Fruit fly (Drosophila melanogaster) whole organism, embryonic: ENCODE measurements around the gene CG43179.
A peak's percentile ranks its signal among the peaks of the same experiment; 100 is the strongest.

Experiments
- BtbVII ChIP-seq: fragments of 200-800 bp; sonication (Bioruptor generic); optimal IDR thresholded peaks from 3 replicates; lab custom pipeline; 2017; ENCODE audit warnings: missing biosample characterization, mild to moderate bottlenecking, missing genetic modification characterization
- CG10321 ChIP-seq: fragments of 200-800 bp; sonication (Bioruptor generic); IDR thresholded peaks from 2 replicates; pipeline ENCODE4 v1.3.6; 2022; ENCODE audit warnings: missing biosample characterization, missing genetic modification characterization
- CG10654 ChIP-seq: fragments of 200-800 bp; sonication (Bioruptor generic); optimal IDR thresholded peaks from 2 replicates; lab custom pipeline; 2016; ENCODE audit warnings: missing biosample characterization, missing genetic modification characterization
- CG12104 ChIP-seq: fragments of 200-800 bp; sonication (Bioruptor generic); optimal IDR thresholded peaks from 3 replicates; lab custom pipeline; 2016; ENCODE audit warnings: missing biosample characterization, missing genetic modification characterization
- CG12299 ChIP-seq: fragments of 200-800 bp; sonication (Bioruptor generic); optimal IDR thresholded peaks from 2 replicates; lab custom pipeline; 2018; ENCODE audit warnings: missing biosample characterization, mild to moderate bottlenecking, missing genetic modification characterization
- CG12744 ChIP-seq: fragments of 200-800 bp; sonication (Bioruptor generic); optimal IDR thresholded peaks from 2 replicates; lab custom pipeline; 2016; ENCODE audit warnings: missing biosample characterization, missing genetic modification characterization
- CG15073 ChIP-seq: fragments of 200-800 bp; sonication (Bioruptor generic); optimal IDR thresholded peaks from 2 replicates; lab custom pipeline; 2016; ENCODE audit warnings: missing biosample characterization, missing genetic modification characterization
- CG15269 ChIP-seq: fragments of 200-800 bp; sonication (Bioruptor generic); optimal IDR thresholded peaks from 2 replicates; lab custom pipeline; 2018; ENCODE audit warnings: missing biosample characterization, mild to moderate bottlenecking, missing genetic modification characterization, moderate library complexity
- CG1647 ChIP-seq: fragments of 200-800 bp; sonication (Bioruptor generic); optimal IDR thresholded peaks from 3 replicates; lab custom pipeline; 2016; ENCODE audit warnings: missing biosample characterization, missing genetic modification characterization
- CG17328 ChIP-seq: fragments of 200-800 bp; sonication (Bioruptor generic); IDR thresholded peaks from 2 replicates; pipeline ENCODE4 v1.3.6; 2022; ENCODE audit warnings: missing biosample characterization, missing genetic modification characterization
- CG17568 ChIP-seq: fragments of 200-800 bp; sonication (Bioruptor generic); optimal IDR thresholded peaks from 2 replicates; lab custom pipeline; 2018; ENCODE audit warnings: missing biosample characterization, mild to moderate bottlenecking, missing genetic modification characterization, moderate library complexity
- CG18262 ChIP-seq: fragments of 200-800 bp; optimal IDR thresholded peaks from 3 replicates; lab custom pipeline; 2019; ENCODE audit warnings: missing biosample characterization, mild to moderate bottlenecking, missing genetic modification characterization, moderate library complexity
- CG2202 ChIP-seq: fragments of 200-800 bp; sonication (Bioruptor generic); optimal IDR thresholded peaks from 2 replicates; lab custom pipeline; 2018; ENCODE audit warnings: missing biosample characterization, mild to moderate bottlenecking, missing genetic modification characterization
- CG2712 ChIP-seq: fragments of 200-800 bp; optimal IDR thresholded peaks from 3 replicates; lab custom pipeline; 2019; ENCODE audit warnings: missing biosample characterization, mild to moderate bottlenecking, missing genetic modification characterization, moderate library complexity
- CG3065 ChIP-seq: fragments of 200-800 bp; sonication (Bioruptor generic); optimal IDR thresholded peaks from 2 replicates; lab custom pipeline; 2016; ENCODE audit warnings: missing biosample characterization, missing genetic modification characterization
- CG34224 ChIP-seq: fragments of 200-800 bp; sonication (Bioruptor generic); IDR thresholded peaks from 3 replicates; pipeline ENCODE4 v1.3.6; 2022; ENCODE audit warnings: missing biosample characterization, missing genetic modification characterization; ENCODE audit not compliant: partially characterized antibody
- CG6813 ChIP-seq: fragments of 200-800 bp; sonication (Bioruptor generic); optimal IDR thresholded peaks from 2 replicates; lab custom pipeline; 2017; ENCODE audit warnings: missing biosample characterization, missing genetic modification characterization, mild to moderate bottlenecking, moderate library complexity, missing genetic modification reagents
- CG6854 ChIP-seq: fragments of 200-800 bp; sonication (Bioruptor generic); optimal IDR thresholded peaks from 3 replicates; lab custom pipeline; 2017; ENCODE audit warnings: missing biosample characterization, mild to moderate bottlenecking, missing genetic modification characterization
- CG9727 ChIP-seq: fragments of 200-800 bp; sonication (Bioruptor generic); optimal IDR thresholded peaks from 3 replicates; lab custom pipeline; 2017; ENCODE audit warnings: missing biosample characterization, mild to moderate bottlenecking, missing genetic modification characterization
- CTCF ChIP-seq: fragments of 200-800 bp; sonication (Bioruptor generic); optimal IDR thresholded peaks from 2 replicates; lab custom pipeline; 2017; ENCODE audit warnings: missing biosample characterization, mild to moderate bottlenecking, missing genetic modification characterization, moderate library complexity
- Gsc ChIP-seq: fragments of 200-800 bp; sonication (Bioruptor generic); IDR thresholded peaks from 2 replicates; pipeline ENCODE4 v1.3.6; 2022; ENCODE audit warnings: missing biosample characterization, missing genetic modification characterization
- Hmx ChIP-seq: fragments of 200-800 bp; sonication (Bioruptor generic); optimal IDR thresholded peaks from 2 replicates; lab custom pipeline; 2016; ENCODE audit warnings: missing biosample characterization, missing genetic modification characterization
- MESR4 ChIP-seq: fragments of 200-800 bp; sonication (Bioruptor generic); optimal IDR thresholded peaks from 2 replicates; lab custom pipeline; 2018; ENCODE audit warnings: missing biosample characterization, mild to moderate bottlenecking, missing genetic modification characterization, moderate library complexity
- PHDP ChIP-seq: fragments of 200-800 bp; sonication (Bioruptor generic); optimal IDR thresholded peaks from 3 replicates; lab custom pipeline; 2018; ENCODE audit warnings: missing biosample characterization, mild to moderate bottlenecking, missing genetic modification characterization, moderate library complexity
- Sin3A ChIP-seq: fragments of >200 bp; optimal IDR thresholded peaks from 2 replicates; lab custom pipeline; 2018
- Xrp1 ChIP-seq: fragments of 200-800 bp; sonication (Bioruptor generic); IDR thresholded peaks from 2 replicates; pipeline ENCODE4 v1.3.6; 2022; ENCODE audit warnings: missing biosample characterization, missing genetic modification characterization
- abd-A ChIP-seq: fragments of 200-800 bp; sonication (Bioruptor generic); optimal IDR thresholded peaks from 3 replicates; lab custom pipeline; 2019; ENCODE audit warnings: missing biosample characterization, mild to moderate bottlenecking, missing genetic modification characterization, moderate library complexity
- cad ChIP-seq: fragments of >200 bp; optimal IDR thresholded peaks from 2 replicates; lab custom pipeline; 2017; ENCODE audit warnings: missing biosample characterization, missing genetic modification characterization
- dan ChIP-seq: fragments of 200-800 bp; sonication (Bioruptor generic); IDR thresholded peaks from 2 replicates; pipeline ENCODE4 v1.3.6; 2022; ENCODE audit warnings: missing biosample characterization, missing genetic modification characterization
- dpn ChIP-seq, 2 experiments: fragments of 200-800 bp; sonication (Bioruptor generic); optimal IDR thresholded peaks; 3 replicates each; lab custom pipeline; 2016; ENCODE audit warnings: missing biosample characterization in 2 of 2, missing genetic modification characterization in 2 of 2
- ewg ChIP-seq: fragments of 200-800 bp; sonication (Bioruptor generic); optimal IDR thresholded peaks from 3 replicates; lab custom pipeline; 2017; ENCODE audit warnings: mild to moderate bottlenecking, missing biosample characterization, missing genetic modification reagents, missing genetic modification characterization
- fd102C ChIP-seq: fragments of 200-800 bp; sonication (Bioruptor generic); optimal IDR thresholded peaks from 2 replicates; lab custom pipeline; 2018; ENCODE audit warnings: missing biosample characterization, mild to moderate bottlenecking, missing genetic modification characterization, moderate library complexity
- fd64A ChIP-seq: fragments of 200-800 bp; sonication (Bioruptor generic); optimal IDR thresholded peaks from 3 replicates; lab custom pipeline; 2018; ENCODE audit warnings: missing biosample characterization, mild to moderate bottlenecking, missing genetic modification characterization
- grn ChIP-seq: fragments of 200-800 bp; sonication (Bioruptor generic); optimal IDR thresholded peaks from 3 replicates; lab custom pipeline; 2017; ENCODE audit warnings: missing biosample characterization, missing genetic modification characterization
- h ChIP-seq: fragments of >200 bp; optimal IDR thresholded peaks from 2 replicates; lab custom pipeline; 2017
- hkb ChIP-seq, 2 experiments: fragments of 200-800 bp in 1 of 2; fragments of >200 bp in 1 of 2; sonication (Bioruptor generic) in 1 of 2; IDR thresholded peaks in 1 of 2; optimal IDR thresholded peaks in 1 of 2; 2 replicates each; pipeline versions ENCODE4 v1.3.6 to Lab custom; 2017 to 2022; ENCODE audit warnings: missing biosample characterization in 1 of 2, missing genetic modification characterization in 1 of 2
- ind ChIP-seq: fragments of 200-800 bp; sonication (Bioruptor generic); optimal IDR thresholded peaks from 3 replicates; lab custom pipeline; 2016; ENCODE audit warnings: missing biosample characterization, missing genetic modification characterization
- insv ChIP-seq, 2 experiments: fragments of 200-800 bp; sonication (Bioruptor generic); optimal IDR thresholded peaks; 3 replicates each; lab custom pipeline; 2016 to 2018; ENCODE audit warnings: missing biosample characterization in 2 of 2, missing genetic modification characterization in 2 of 2
- jigr1 ChIP-seq: fragments of 200-800 bp; sonication (Bioruptor generic); IDR thresholded peaks from 3 replicates; pipeline ENCODE4 v1.3.6; 2022; ENCODE audit warnings: missing biosample characterization, missing genetic modification characterization
- jing ChIP-seq: fragments of 200-800 bp; sonication (Bioruptor generic); optimal IDR thresholded peaks from 2 replicates; lab custom pipeline; 2018; ENCODE audit warnings: missing biosample characterization, mild to moderate bottlenecking, missing genetic modification characterization
- jumu ChIP-seq: fragments of 200-800 bp; sonication (Bioruptor generic); optimal IDR thresholded peaks from 3 replicates; lab custom pipeline; 2016; ENCODE audit warnings: missing biosample characterization, missing genetic modification characterization
- oc ChIP-seq: fragments of 200-800 bp; sonication (Bioruptor generic); optimal IDR thresholded peaks from 2 replicates; lab custom pipeline; 2018; ENCODE audit warnings: missing biosample characterization, mild to moderate bottlenecking, missing genetic modification characterization, moderate library complexity
- phol ChIP-seq: fragments of 200-800 bp; sonication (Bioruptor generic); optimal IDR thresholded peaks from 3 replicates; lab custom pipeline; 2018; ENCODE audit warnings: missing biosample characterization, mild to moderate bottlenecking, missing genetic modification characterization, moderate library complexity
- pnt ChIP-seq: fragments of 200-800 bp; sonication (Bioruptor generic); optimal IDR thresholded peaks from 3 replicates; lab custom pipeline; 2016; ENCODE audit warnings: missing biosample characterization, missing genetic modification characterization
- pzg ChIP-seq: fragments of 200-800 bp; sonication (Bioruptor generic); optimal IDR thresholded peaks from 3 replicates; lab custom pipeline; 2018; ENCODE audit warnings: missing biosample characterization, mild to moderate bottlenecking, missing genetic modification characterization, moderate library complexity
- repo ChIP-seq: fragments of 200-800 bp; sonication (Bioruptor generic); optimal IDR thresholded peaks from 2 replicates; lab custom pipeline; 2016; ENCODE audit warnings: missing biosample characterization, missing genetic modification characterization
- sug ChIP-seq: fragments of 200-800 bp; optimal IDR thresholded peaks from 2 replicates; lab custom pipeline; 2019; ENCODE audit warnings: missing biosample characterization, mild to moderate bottlenecking, missing genetic modification characterization, moderate library complexity
- vfl ChIP-seq: fragments of 200-800 bp; sonication (Bioruptor generic); optimal IDR thresholded peaks from 2 replicates; lab custom pipeline; 2016; ENCODE audit warnings: missing biosample characterization, missing genetic modification characterization

The CG43179 gene

DNA sequence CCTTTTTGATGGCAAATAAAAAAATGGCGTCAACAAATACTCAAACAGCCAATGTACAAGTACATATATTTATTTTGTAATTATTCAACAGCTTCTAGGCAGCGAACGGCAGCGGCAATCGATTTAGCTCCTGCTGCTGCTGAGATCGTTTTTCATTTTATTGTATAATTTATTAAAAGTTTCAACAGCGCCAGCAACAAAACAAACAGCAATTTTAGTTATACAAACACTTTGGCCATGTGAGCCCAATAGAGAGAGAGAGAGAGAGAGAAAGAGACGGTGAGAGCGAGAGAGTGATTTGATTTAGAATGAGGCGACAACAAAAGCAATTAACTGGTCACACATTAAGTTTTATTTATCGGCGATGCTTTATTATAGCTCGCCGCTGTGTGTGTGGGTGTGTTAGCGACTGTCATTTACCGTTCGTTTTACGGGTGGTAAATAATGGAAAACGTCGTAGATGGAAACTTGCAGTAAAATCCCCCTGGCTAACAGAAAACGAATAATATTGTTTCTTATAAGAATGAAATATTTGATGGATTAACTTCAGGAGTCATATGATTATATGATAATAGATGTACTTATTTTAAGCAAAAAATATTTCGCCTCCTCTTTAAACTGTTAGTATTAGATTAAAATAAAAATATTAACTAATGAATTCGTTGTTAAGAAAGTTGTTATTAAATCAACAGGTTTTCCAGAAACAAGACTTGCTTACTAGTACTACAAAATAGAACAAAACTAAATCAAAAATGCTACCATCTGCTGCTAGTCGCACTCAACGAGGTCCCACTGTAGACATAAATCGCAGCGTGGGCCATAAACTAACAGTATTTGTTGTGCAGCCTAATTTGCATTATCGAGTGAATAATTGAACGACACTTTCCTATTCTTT, 29.4 kb downstream of the CG43179 start (continued):
- TF ChIP-seq BtbVII (GFP tag; lab: Kevin White, UChicago) (peak; percentile 58), abd-A (tag; lab: Kevin White, UChicago) (peak; percentile 90), CG1647 (no peak), CG18262 (tag; lab: Kevin White, UChicago) (peak; percentile 10), CG17568 (GFP tag; lab: Kevin White, UChicago) (peak; percentile 3), CG15269 (tag; lab: Kevin White, UChicago) (peak; percentile 12), vfl (no peak), Xrp1 (no peak), CG17328 (no peak), CG10654 (GFP tag; lab: Kevin White, UChicago) (no peak), CG12104 (GFP tag; lab: Kevin White, UChicago) (peak; percentile 11), PHDP (peak; percentile 1), CG2712 (peak; percentile 4), CG3065 (GFP tag; lab: Kevin White, UChicago) (no peak), cad (GFP tag; lab: Kevin White, UChicago) (peak; percentile 45), jing (GFP tag; lab: Kevin White, UChicago) (no peak), ind (GFP tag; lab: Kevin White, UChicago) (peak; percentile 23), CG6854 (GFP tag; lab: Kevin White, UChicago) (peak; percentile 13), CG9727 (GFP tag; lab: Kevin White, UChicago) (no peak), phol (tag; lab: Kevin White, UChicago) (peak; percentile 38), CG34224 (no peak)

dm6 chr3R:14286320-14287190, 30.6 kb downstream of the CG43179 start, which contains the start of gene trx:
Gene trx, minus strand, starts transcription at chr3R:14286903.
- TF ChIP-seq Gsc (GFP tag; lab: Robert Waterston, UW) (no peak), CG2202 (tag; lab: Kevin White, UChicago) (peak; percentile 23), repo (GFP tag; lab: Kevin White, UChicago) (peak; percentile 5), jigr1 (GFP tag; lab: Robert Waterston, UW) (no peak), hkb (optimal IDR thresholded peaks at IDR 0.05; lab: Kevin White, UChicago) (peak; percentile 38), hkb (GFP tag; IDR thresholded peaks at IDR 0.05; lab: Robert Waterston, UW) (no peak), MESR4 (GFP tag; lab: Kevin White, UChicago) (peak; percentile 96), sug (tag; lab: Kevin White, UChicago) (no peak), Hmx (no peak), jumu (GFP tag; lab: Kevin White, UChicago) (peak; percentile 29), CG15073 (GFP tag; lab: Kevin White, UChicago) (no peak), CG6813 (GFP tag; lab: Kevin White, UChicago) (peak; percentile 18), pzg (GFP tag; lab: Kevin White, UChicago) (peak; percentile 99), dpn (GFP tag; optimal IDR thresholded peaks at IDR 0.05; lab: Kevin White, UChicago) (peak in 1 of 2 experiments; percentile 1), CG12299 (tag; lab: Kevin White, UChicago) (peak; percentile 3), insv (GFP tag; optimal IDR thresholded peaks at IDR 0.05; lab: Kevin White, UChicago) (peak in 1 of 2 experiments; percentile 50), grn (no peak), fd102C (peak; percentile 29), pnt (GFP tag; lab: Kevin White, UChicago) (peak; percentile 12), dan (GFP tag; lab: Robert Waterston, UW) (no peak), CG12744 (peak; percentile 7), CTCF (GFP tag; lab: Kevin White, UChicago) (peak; percentile 71), CG10654 (GFP tag; lab: Kevin White, UChicago) (no peak), fd64A (GFP tag; lab: Kevin White, UChicago) (no peak), oc (tag; lab: Kevin White, UChicago) (no peak), Sin3A (lab: Kevin White, UChicago) (peak; percentile 80), ewg (GFP tag; lab: Kevin White, UChicago) (peak; percentile 59), h (lab: Kevin White, UChicago) (no peak), abd-A (tag; lab: Kevin White, UChicago) (peak; percentile 90), CG10321 (GFP tag; lab: Robert Waterston, UW) (no peak)
